Worm (Caenorhabditis elegans): ENCODE data around the gene T22F3.7.
"Not testable (repeated sequence)": the region's sequence is repeated elsewhere in the genome, so short reads cannot be mapped to it uniquely, and the experiment has no call there.

- TF ChIP-seq nhr-21 (tag; optimal IDR thresholded peaks at IDR 0.05); ZK546.5 (tag; optimal IDR thresholded peaks at IDR 0.05); unc-55 (GFP tag; optimal IDR thresholded peaks at IDR 0.05); ceh-82 (tag; optimal IDR thresholded peaks at IDR 0.05); unc-39 (tag; optimal IDR thresholded peaks at IDR 0.05); peb-1 (tag; optimal IDR thresholded peaks at IDR 0.05); mdl-1 (tag; optimal IDR thresholded peaks at IDR 0.05); ztf-11 (tag; optimal IDR thresholded peaks at IDR 0.05); aly-2 (tag; optimal IDR thresholded peaks at IDR 0.05); skn-1 (tag; optimal IDR thresholded peaks at IDR 0.05); sma-3 (GFP tag; optimal IDR thresholded peaks at IDR 0.05); ceh-16 (tag; optimal IDR thresholded peaks at IDR 0.05); nhr-12 (tag; optimal IDR thresholded peaks at IDR 0.05): not testable (repeated sequence)
Observed at ce11 chrV:3558744-3559143, 41.7 kb downstream of the T22F3.7 start, which contains the start of gene T24A6.1.
